Worm (Caenorhabditis elegans) whole organism, early embryonic: ENCODE results near the gene col-78.

ENCODE experiments used
- B0310.2 ChIP-seq: sonication (generic microtip); optimal IDR thresholded peaks from 2 replicates; lab custom pipeline; 2016; ENCODE audit warnings: mild to moderate bottlenecking, missing genetic modification characterization, missing compliant biosample characterization
- F13C5.2 ChIP-seq: sonication (generic microtip); optimal IDR thresholded peaks from 2 replicates; lab custom pipeline; 2017; ENCODE audit warnings: mild to moderate bottlenecking, missing genetic modification characterization, inconsistent platforms, missing compliant biosample characterization
- aly-1 ChIP-seq: sonication (generic microtip); optimal IDR thresholded peaks from 2 replicates; lab custom pipeline; 2016; ENCODE audit warnings: missing genetic modification characterization, missing compliant biosample characterization
- ama-1 ChIP-seq: fragments of 150-350 bp; optimal IDR thresholded peaks from 2 replicates; lab custom pipeline; 2014
- ceh-13 ChIP-seq: fragments of 200-800 bp; sonication (Bioruptor generic); optimal IDR thresholded peaks from 2 replicates; lab custom pipeline; 2018; ENCODE audit warnings: mild to moderate bottlenecking, missing genetic modification characterization, missing compliant biosample characterization
- ceh-36 ChIP-seq: sonication (generic microtip); optimal IDR thresholded peaks from 2 replicates; lab custom pipeline; 2016; ENCODE audit warnings: missing genetic modification characterization, inconsistent platforms, missing compliant biosample characterization
- ets-7 ChIP-seq: sonication (generic microtip); optimal IDR thresholded peaks from 2 replicates; lab custom pipeline; 2016; ENCODE audit warnings: missing genotype, missing genetic modification characterization, missing compliant biosample characterization
- flt-1 ChIP-seq: fragments of 200-800 bp; sonication (Bioruptor generic); IDR thresholded peaks from 2 replicates; pipeline ENCODE4 v1.3.6; 2022; ENCODE audit warnings: missing genetic modification characterization, missing compliant biosample characterization
- hmbx-1 ChIP-seq: sonication (generic microtip); optimal IDR thresholded peaks from 2 replicates; lab custom pipeline; 2016; ENCODE audit warnings: mild to moderate bottlenecking, missing genetic modification characterization, missing compliant biosample characterization
- hmg-4 ChIP-seq: fragments of 200-800 bp; sonication (Bioruptor generic); optimal IDR thresholded peaks from 2 replicates; lab custom pipeline; 2018; ENCODE audit warnings: mild to moderate bottlenecking, missing genetic modification characterization, missing compliant biosample characterization
- hnd-1 ChIP-seq: sonication (generic microtip); optimal IDR thresholded peaks from 2 replicates; lab custom pipeline; 2016; ENCODE audit warnings: missing genetic modification characterization, missing compliant biosample characterization
- pes-1 ChIP-seq: fragments of 200-800 bp; sonication (Bioruptor generic); IDR thresholded peaks from 2 replicates; pipeline ENCODE4 v1.3.6; 2022; ENCODE audit warnings: missing genetic modification reagents, missing genetic modification characterization, missing compliant biosample characterization
- scrt-1 ChIP-seq: fragments of 200-800 bp; sonication (Bioruptor generic); IDR thresholded peaks from 2 replicates; pipeline ENCODE4 v1.3.6; 2022; ENCODE audit warnings: missing genetic modification characterization, missing compliant biosample characterization
- sea-1 ChIP-seq: fragments of 200-800 bp; sonication (Bioruptor generic); conservative IDR thresholded peaks from 2 replicates; pipeline ENCODE4 v1.3.6; 2022; ENCODE audit warnings: missing genetic modification characterization, missing compliant biosample characterization
- tbx-11 ChIP-seq: fragments of 200-800 bp; sonication (Bioruptor generic); IDR thresholded peaks from 2 replicates; pipeline ENCODE4 v1.3.6; 2022; ENCODE audit warnings: missing genetic modification characterization, missing compliant biosample characterization
- tbx-37 ChIP-seq: fragments of 200-800 bp; sonication (Bioruptor generic); conservative IDR thresholded peaks from 2 replicates; pipeline ENCODE4 v1.3.6; 2022; ENCODE audit warnings: missing genetic modification reagents, missing genetic modification characterization, missing compliant biosample characterization
- tra-4 ChIP-seq: sonication (generic microtip); optimal IDR thresholded peaks from 2 replicates; lab custom pipeline; 2017; ENCODE audit warnings: missing genetic modification characterization, missing compliant biosample characterization

Gene col-78

ce11 chrII:9169450-9169960 is 17.2 kb downstream of the col-78 start, which contains the start of gene dpl-1:
dpl-1 (plus strand) TSS chrII:9169910.
- TF ChIP-seq tra-4 (tag; lab: Kevin White, UChicago) (no peak), ama-1 (no peak)

ce11 chrII:9170048-9170447 is 17.7 kb downstream of the col-78 start:
- TF ChIP-seq hnd-1 (tag; lab: Kevin White, UChicago), result no peak
- TF ChIP-seq tbx-11 (GFP tag; lab: Robert Waterston, UW), result no peak
- no peak for TF ChIP-seq ceh-13 (GFP tag; lab: Kevin White, UChicago)
- TF ChIP-seq ama-1, result no peak
- TF ChIP-seq flt-1 (GFP tag; lab: Robert Waterston, UW), result no peak
- TF ChIP-seq hmbx-1 (tag; lab: Kevin White, UChicago), result no peak
- TF ChIP-seq hmg-4 (GFP tag; lab: Kevin White, UChicago), result no peak
- no peak for TF ChIP-seq ceh-36 (tag; lab: Kevin White, UChicago)
- no peak for TF ChIP-seq tra-4 (tag; lab: Kevin White, UChicago)
- TF ChIP-seq pes-1 (GFP tag; lab: Robert Waterston, UW), result no peak
- no peak for TF ChIP-seq scrt-1
- TF ChIP-seq F13C5.2 (tag; lab: Kevin White, UChicago), result no peak
- TF ChIP-seq tbx-37 (GFP tag; lab: Robert Waterston, UW), result no peak
- TF ChIP-seq ets-7, result no peak
- no peak for TF ChIP-seq aly-1
- TF ChIP-seq B0310.2, result no peak
- TF ChIP-seq sea-1 (GFP tag; lab: Robert Waterston, UW), result no peak

ce11 chrII:9170851-9171250 is 18.5 kb downstream of the col-78 start:
- TF ChIP-seq sea-1 (GFP tag; lab: Robert Waterston, UW) (no peak), F13C5.2 (tag; lab: Kevin White, UChicago) (no peak), B0310.2 (no peak), ets-7 (no peak), ceh-36 (tag; lab: Kevin White, UChicago) (no peak), hmbx-1 (tag; lab: Kevin White, UChicago) (no peak), scrt-1 (no peak), hmg-4 (GFP tag; lab: Kevin White, UChicago) (no peak), ama-1 (no peak), tra-4 (tag; lab: Kevin White, UChicago) (no peak), aly-1 (no peak), tbx-11 (GFP tag; lab: Robert Waterston, UW) (no peak), pes-1 (GFP tag; lab: Robert Waterston, UW) (no peak), ceh-13 (GFP tag; lab: Kevin White, UChicago) (no peak), hnd-1 (tag; lab: Kevin White, UChicago) (no peak)

- TF ChIP-seq B0310.2 (no peak), aly-1 (no peak), sea-1 (GFP tag; lab: Robert Waterston, UW) (no peak), ets-7 (no peak)
Measured at ce11 chrII:9171466-9172187, 19.3 kb downstream of the col-78 start.

- TF ChIP-seq pes-1 (GFP tag; lab: Robert Waterston, UW) (no peak), ceh-36 (tag; lab: Kevin White, UChicago) (no peak), tbx-37 (GFP tag; lab: Robert Waterston, UW) (no peak), scrt-1 (no peak), ceh-13 (GFP tag; lab: Kevin White, UChicago) (no peak), hnd-1 (tag; lab: Kevin White, UChicago) (no peak), tbx-11 (GFP tag; lab: Robert Waterston, UW) (no peak), hmg-4 (GFP tag; lab: Kevin White, UChicago) (no peak), F13C5.2 (tag; lab: Kevin White, UChicago) (no peak), aly-1 (no peak), B0310.2 (no peak), ets-7 (no peak), flt-1 (GFP tag; lab: Robert Waterston, UW) (no peak), sea-1 (GFP tag; lab: Robert Waterston, UW) (no peak)
Measured at ce11 chrII:9172849-9173248, 20.5 kb downstream of the col-78 start, which contains the start of gene T23G7.2. T23G7.2 (minus strand) TSS chrII:9172949.

- TF ChIP-seq tra-4 (tag; lab: Kevin White, UChicago) (no peak), ceh-36 (tag; lab: Kevin White, UChicago) (no peak), hmg-4 (GFP tag; lab: Kevin White, UChicago) (no peak), F13C5.2 (tag; lab: Kevin White, UChicago) (no peak), pes-1 (GFP tag; lab: Robert Waterston, UW) (no peak), B0310.2 (no peak), sea-1 (GFP tag; lab: Robert Waterston, UW) (no peak), flt-1 (GFP tag; lab: Robert Waterston, UW) (no peak), hnd-1 (tag; lab: Kevin White, UChicago) (no peak), scrt-1 (no peak), ama-1 (no peak), tbx-37 (GFP tag; lab: Robert Waterston, UW) (no peak), aly-1 (no peak), ceh-13 (GFP tag; lab: Kevin White, UChicago) (no peak), tbx-11 (GFP tag; lab: Robert Waterston, UW) (no peak), hmbx-1 (tag; lab: Kevin White, UChicago) (no peak), ets-7 (no peak)
Measured at ce11 chrII:9173471-9173870, 21.1 kb downstream of the col-78 start.

ce11 chrII:9176523-9176922 is 24.2 kb downstream of the col-78 start:
- TF ChIP-seq B0310.2 (no peak), ceh-36 (tag; lab: Kevin White, UChicago) (no peak), pes-1 (GFP tag; lab: Robert Waterston, UW) (no peak), hmbx-1 (tag; lab: Kevin White, UChicago) (no peak), tbx-37 (GFP tag; lab: Robert Waterston, UW) (no peak), hmg-4 (GFP tag; lab: Kevin White, UChicago) (no peak), F13C5.2 (tag; lab: Kevin White, UChicago) (no peak), tra-4 (tag; lab: Kevin White, UChicago) (no peak), aly-1 (no peak), tbx-11 (GFP tag; lab: Robert Waterston, UW) (no peak), ceh-13 (GFP tag; lab: Kevin White, UChicago) (no peak), ets-7 (no peak), scrt-1 (no peak), ama-1 (no peak), hnd-1 (tag; lab: Kevin White, UChicago) (no peak), sea-1 (GFP tag; lab: Robert Waterston, UW) (no peak), flt-1 (GFP tag; lab: Robert Waterston, UW) (no peak)
